Fruit fly (Drosophila melanogaster) whole organism, wandering third instar larva: ENCODE data around the gene CG10550.

Source experiments
- Abd-B ChIP-seq: fragments of >200 bp; optimal IDR thresholded peaks from 2 replicates; lab custom pipeline; 2017; ENCODE audit warnings: missing biosample characterization, missing genetic modification characterization
- CG32264 ChIP-seq: fragments of 200-800 bp; sonication (Bioruptor generic); optimal IDR thresholded peaks from 2 replicates; lab custom pipeline; 2016; ENCODE audit warnings: missing biosample characterization, missing genetic modification characterization
- CrebA ChIP-seq: fragments of 200-800 bp; sonication (Bioruptor generic); optimal IDR thresholded peaks from 2 replicates; lab custom pipeline; 2016; ENCODE audit warnings: missing biosample characterization, mild to moderate bottlenecking, missing genetic modification characterization, borderline replicate concordance
- Dfd ChIP-seq: fragments of >200 bp; optimal IDR thresholded peaks from 2 replicates; lab custom pipeline; 2017; ENCODE audit warnings: missing biosample characterization, missing genetic modification characterization
- GATAd ChIP-seq: sonication (Bioruptor generic); optimal IDR thresholded peaks from 2 replicates; lab custom pipeline; 2016; ENCODE audit warnings: missing biosample characterization, missing genetic modification characterization
- HLH106 ChIP-seq: fragments of 200-800 bp; optimal IDR thresholded peaks from 3 replicates; lab custom pipeline; 2019; ENCODE audit warnings: missing biosample characterization, mild to moderate bottlenecking, missing genetic modification characterization, moderate library complexity
- Hnf4 ChIP-seq: fragments of 200-800 bp; sonication (Bioruptor generic); optimal IDR thresholded peaks from 2 replicates; lab custom pipeline; 2016; ENCODE audit warnings: missing biosample characterization, mild to moderate bottlenecking, missing genetic modification characterization
- Hr78 ChIP-seq: fragments of >200 bp; optimal IDR thresholded peaks from 2 replicates; lab custom pipeline; 2017; ENCODE audit warnings: missing biosample characterization, missing genetic modification characterization
- Jra ChIP-seq: sonication (Bioruptor generic); optimal IDR thresholded peaks from 2 replicates; lab custom pipeline; 2016; ENCODE audit warnings: missing biosample characterization, missing genetic modification characterization
- Mio ChIP-seq: sonication (Bioruptor generic); optimal IDR thresholded peaks from 2 replicates; lab custom pipeline; 2016; ENCODE audit warnings: missing biosample characterization, missing genetic modification characterization
- Myc ChIP-seq: fragments of >200 bp; optimal IDR thresholded peaks from 2 replicates; lab custom pipeline; 2017
- N ChIP-seq: fragments of >200 bp; optimal IDR thresholded peaks from 2 replicates; lab custom pipeline; 2018; ENCODE audit warnings: missing biosample characterization, missing external identifiers, missing genetic modification characterization
- OdsH ChIP-seq: fragments of 200-800 bp; sonication (Bioruptor generic); optimal IDR thresholded peaks from 2 replicates; lab custom pipeline; 2016; ENCODE audit warnings: missing biosample characterization, mild to moderate bottlenecking, missing genetic modification characterization
- Rel ChIP-seq, 2 experiments: fragments of 200-800 bp; sonication (Bioruptor generic) in 1 of 2; optimal IDR thresholded peaks; 2 replicates in 1 of 2; 3 replicates in 1 of 2; lab custom pipeline; 2016 to 2019; ENCODE audit warnings: mild to moderate bottlenecking in 2 of 2, missing biosample characterization in 2 of 2, missing genetic modification characterization in 2 of 2, moderate library complexity in 1 of 2
- Sp1 ChIP-seq: fragments of 200-800 bp; sonication (Bioruptor generic); optimal IDR thresholded peaks from 3 replicates; lab custom pipeline; 2019; ENCODE audit warnings: missing biosample characterization, mild to moderate bottlenecking, missing genetic modification characterization, moderate library complexity
- br ChIP-seq: fragments of 200-800 bp; sonication (Bioruptor generic); optimal IDR thresholded peaks from 2 replicates; lab custom pipeline; 2016; ENCODE audit warnings: missing biosample characterization, missing genetic modification characterization
- brk ChIP-seq: fragments of 200-800 bp; sonication (Bioruptor generic); optimal IDR thresholded peaks from 2 replicates; lab custom pipeline; 2016; ENCODE audit warnings: missing biosample characterization, mild to moderate bottlenecking, missing genetic modification characterization
- dl ChIP-seq, 2 experiments: fragments of 175-275, 200-275 bp in 1 of 2; fragments of 200-275 bp in 1 of 2; sonication (Bioruptor generic); optimal IDR thresholded peaks; lab custom pipeline; 2018; ENCODE audit warnings: mild to moderate bottlenecking in 2 of 2, missing biosample characterization in 2 of 2, missing genetic modification characterization in 2 of 2, moderate library complexity in 2 of 2; ENCODE audit not compliant: partially characterized antibody in 2 of 2, insufficient read depth in 1 of 2
- dsf ChIP-seq: sonication (Bioruptor generic); optimal IDR thresholded peaks from 2 replicates; lab custom pipeline; 2016; ENCODE audit warnings: missing biosample characterization, missing genetic modification characterization, borderline replicate concordance
- ey ChIP-seq: fragments of 200-800 bp; sonication (Bioruptor generic); optimal IDR thresholded peaks from 2 replicates; lab custom pipeline; 2016; ENCODE audit warnings: missing biosample characterization, missing genetic modification characterization
- foxo ChIP-seq, 2 experiments: fragments of 200-800 bp; sonication (Bioruptor generic); optimal IDR thresholded peaks; 2 replicates in 1 of 2; 3 replicates in 1 of 2; lab custom pipeline; 2016 to 2017; ENCODE audit warnings: missing biosample characterization in 2 of 2, missing genetic modification characterization in 2 of 2
- fru ChIP-seq: fragments of 200-800 bp; sonication (Bioruptor generic); optimal IDR thresholded peaks from 3 replicates; lab custom pipeline; 2016; ENCODE audit warnings: missing biosample characterization, mild to moderate bottlenecking, missing genetic modification characterization
- h ChIP-seq: fragments of 200-800 bp; sonication (Bioruptor generic); optimal IDR thresholded peaks from 3 replicates; lab custom pipeline; 2016; ENCODE audit warnings: missing biosample characterization, mild to moderate bottlenecking, missing genetic modification characterization
- lola ChIP-seq: fragments of >200 bp; optimal IDR thresholded peaks from 2 replicates; lab custom pipeline; 2017; ENCODE audit warnings: missing biosample characterization, missing genetic modification characterization
- pan ChIP-seq: fragments of >200 bp; optimal IDR thresholded peaks from 2 replicates; lab custom pipeline; 2017
- psq ChIP-seq: fragments of 200-800 bp; sonication (Bioruptor generic); optimal IDR thresholded peaks from 3 replicates; lab custom pipeline; 2017; ENCODE audit warnings: missing biosample characterization, mild to moderate bottlenecking, missing genetic modification characterization, moderate library complexity
- rgr ChIP-seq: fragments of 200-800 bp; sonication (Bioruptor generic); optimal IDR thresholded peaks from 3 replicates; lab custom pipeline; 2016; ENCODE audit warnings: missing biosample characterization, mild to moderate bottlenecking, missing genetic modification characterization
- sage ChIP-seq: fragments of 200-800 bp; sonication (Bioruptor generic); optimal IDR thresholded peaks from 2 replicates; lab custom pipeline; 2016; ENCODE audit warnings: missing biosample characterization, mild to moderate bottlenecking, missing genetic modification characterization
- sv ChIP-seq: fragments of 200-800 bp; sonication (Bioruptor generic); optimal IDR thresholded peaks from 3 replicates; lab custom pipeline; 2016; ENCODE audit warnings: missing biosample characterization, missing genetic modification characterization
- usp ChIP-seq: fragments of >200 bp; optimal IDR thresholded peaks from 2 replicates; lab custom pipeline; 2017; ENCODE audit warnings: missing biosample characterization, missing genetic modification characterization
- woc ChIP-seq: sonication (Bioruptor generic); optimal IDR thresholded peaks from 2 replicates; lab custom pipeline; 2016; ENCODE audit warnings: missing biosample characterization, mild to moderate bottlenecking, missing genetic modification characterization

Gene CG10550

dm6 chr3R:25275276-25275675 lies 32.9 kb downstream of the CG10550 start:
- no peak for TF ChIP-seq woc (GFP tag; lab: Kevin White, UChicago)
- TF ChIP-seq br (GFP tag; lab: Kevin White, UChicago) = no peak
- TF ChIP-seq foxo (GFP tag; optimal IDR thresholded peaks at IDR 0.05; lab: Kevin White, UChicago) = no peak
- TF ChIP-seq rgr (GFP tag; lab: Kevin White, UChicago) = no peak
- TF ChIP-seq h = no peak
- TF ChIP-seq lola (GFP tag; lab: Kevin White, UChicago) = no peak
- no peak for TF ChIP-seq OdsH (GFP tag; lab: Kevin White, UChicago)
- TF ChIP-seq dl (GFP tag; optimal IDR thresholded peaks at IDR 0.05; lab: Kevin White, UChicago; ENCODE audit: insufficient read depth in 1 of 2, partially characterized antibody in 2 of 2) = no peak
- no peak for TF ChIP-seq Dfd
- no peak for TF ChIP-seq Rel (GFP tag; optimal IDR thresholded peaks at IDR 0.05; lab: Kevin White, UChicago)
- TF ChIP-seq Rel (tag; optimal IDR thresholded peaks at IDR 0.05; lab: Kevin White, UChicago) = no peak

dm6 chr3R:25273537-25273936 lies 34.7 kb downstream of the CG10550 start, which contains the start of gene CG11878:
TSS of gene CG11878 (plus strand) at chr3R:25273837.
- TF ChIP-seq psq (GFP tag; lab: Kevin White, UChicago) (no peak), GATAd (no peak), dl (GFP tag; optimal IDR thresholded peaks at IDR 0.05; lab: Kevin White, UChicago; ENCODE audit: insufficient read depth in 1 of 2, partially characterized antibody in 2 of 2) (no peak), dsf (no peak), h (no peak), br (GFP tag; lab: Kevin White, UChicago) (no peak), Sp1 (GFP tag; lab: Kevin White, UChicago) (no peak), Mio (GFP tag; lab: Kevin White, UChicago) (no peak)

dm6 chr3R:25269909-25270308 lies 38.3 kb downstream of the CG10550 start, which contains the start of the genes CG11889 and CG11891:
TSS of gene CG11889 (plus strand) at chr3R:25270209.
TSS of gene CG11891 (plus strand) at chr3R:25270209.
- no peak for TF ChIP-seq GATAd
- TF ChIP-seq Jra (GFP tag; lab: Kevin White, UChicago) = no peak
- TF ChIP-seq brk (GFP tag; lab: Kevin White, UChicago) = no peak
- no peak for TF ChIP-seq CG32264
- TF ChIP-seq sage = no peak
- no peak for TF ChIP-seq sv

- no peak for TF ChIP-seq OdsH (GFP tag; lab: Kevin White, UChicago)
- TF ChIP-seq h = no peak
- TF ChIP-seq Myc (lab: Kevin White, UChicago) = no peak
- no peak for TF ChIP-seq Rel (GFP tag; optimal IDR thresholded peaks at IDR 0.05; lab: Kevin White, UChicago)
- TF ChIP-seq Rel (tag; optimal IDR thresholded peaks at IDR 0.05; lab: Kevin White, UChicago) = no peak
- TF ChIP-seq Dfd = no peak
- TF ChIP-seq GATAd = no peak
- no peak for TF ChIP-seq pan (lab: Kevin White, UChicago)
- no peak for TF ChIP-seq usp (GFP tag; lab: Kevin White, UChicago)
- no peak for TF ChIP-seq lola (GFP tag; lab: Kevin White, UChicago)
- TF ChIP-seq dl (GFP tag; optimal IDR thresholded peaks at IDR 0.05; lab: Kevin White, UChicago; ENCODE audit: insufficient read depth in 1 of 2, partially characterized antibody in 2 of 2) = no peak
Measured at dm6 chr3R:25266751-25267150, 41.4 kb downstream of the CG10550 start.

dm6 chr3R:25265589-25266201 lies 42.5 kb downstream of the CG10550 start, which contains the start of the genes GlnRS and RIOK2:
TSS of gene GlnRS (minus strand) at chr3R:25265721.
TSS of gene RIOK2 (plus strand) at chr3R:25265844.
- no peak for TF ChIP-seq HLH106 (tag; lab: Kevin White, UChicago)
- no peak for TF ChIP-seq sage
- TF ChIP-seq foxo (GFP tag; optimal IDR thresholded peaks at IDR 0.05; lab: Kevin White, UChicago) = no peak
- peak; percentile 100 for TF ChIP-seq N (GFP tag; lab: Kevin White, UChicago)
- TF ChIP-seq Sp1 (GFP tag; lab: Kevin White, UChicago) = peak; percentile 13
- no peak for TF ChIP-seq rgr (GFP tag; lab: Kevin White, UChicago)
- no peak for TF ChIP-seq fru (GFP tag; lab: Kevin White, UChicago)
- no peak for TF ChIP-seq Hnf4 (GFP tag; lab: Kevin White, UChicago)
- peak; percentile 75 for TF ChIP-seq Myc (lab: Kevin White, UChicago)
- no peak for TF ChIP-seq dsf
- peak; percentile 79 for TF ChIP-seq Hr78 (GFP tag; lab: Kevin White, UChicago)
- no peak for TF ChIP-seq ey (GFP tag; lab: Kevin White, UChicago)
- TF ChIP-seq h = no peak
- no peak for TF ChIP-seq brk (GFP tag; lab: Kevin White, UChicago)
- TF ChIP-seq pan (lab: Kevin White, UChicago) = no peak
- TF ChIP-seq CrebA (GFP tag; lab: Kevin White, UChicago) = no peak
- peak; percentile 59 for TF ChIP-seq Abd-B (GFP tag; lab: Kevin White, UChicago)
- no peak for TF ChIP-seq Rel (GFP tag; optimal IDR thresholded peaks at IDR 0.05; lab: Kevin White, UChicago)
- TF ChIP-seq Rel (tag; optimal IDR thresholded peaks at IDR 0.05; lab: Kevin White, UChicago) = peak; percentile 54
